Fruit fly (Drosophila melanogaster): ENCODE results near the gene Aven.

Aven gene

DNA sequence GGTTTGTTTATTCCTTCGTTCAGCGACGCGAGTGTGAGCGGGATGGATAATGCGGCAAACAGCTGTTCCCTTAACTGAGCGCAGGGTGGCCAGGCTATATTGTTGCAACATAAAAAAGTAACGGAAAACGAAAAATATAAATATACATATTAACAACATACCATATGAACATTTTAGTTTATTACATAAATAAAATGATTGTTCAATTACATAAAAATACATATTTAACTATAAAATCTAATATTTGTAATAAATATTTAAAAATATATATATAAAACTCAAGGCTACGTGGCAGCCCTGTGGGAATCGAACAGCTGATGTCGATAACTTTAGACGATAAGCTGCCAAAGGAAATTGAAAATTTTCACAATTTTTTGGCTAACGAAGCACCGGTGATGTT lies at the start of gene Aven, which contains the start of gene CG2540:
Gene Aven, minus strand, starts transcription at position 77 of the 400 bp plus-strand sequence.
Gene CG2540, plus strand, starts transcription at position 315 of the 400 bp plus-strand sequence.
- TF ChIP-seq CG17801 (GFP tag; optimal IDR thresholded peaks at IDR 0.05; ENCODE audit: partially characterized antibody), result peak; percentile 94

dm6 chrX:12676554-12677336 lies 47.3 kb upstream of the Aven start:
- peak; percentile 43 for TF ChIP-seq CG17801 (GFP tag; optimal IDR thresholded peaks at IDR 0.05; ENCODE audit: partially characterized antibody)

DNA sequence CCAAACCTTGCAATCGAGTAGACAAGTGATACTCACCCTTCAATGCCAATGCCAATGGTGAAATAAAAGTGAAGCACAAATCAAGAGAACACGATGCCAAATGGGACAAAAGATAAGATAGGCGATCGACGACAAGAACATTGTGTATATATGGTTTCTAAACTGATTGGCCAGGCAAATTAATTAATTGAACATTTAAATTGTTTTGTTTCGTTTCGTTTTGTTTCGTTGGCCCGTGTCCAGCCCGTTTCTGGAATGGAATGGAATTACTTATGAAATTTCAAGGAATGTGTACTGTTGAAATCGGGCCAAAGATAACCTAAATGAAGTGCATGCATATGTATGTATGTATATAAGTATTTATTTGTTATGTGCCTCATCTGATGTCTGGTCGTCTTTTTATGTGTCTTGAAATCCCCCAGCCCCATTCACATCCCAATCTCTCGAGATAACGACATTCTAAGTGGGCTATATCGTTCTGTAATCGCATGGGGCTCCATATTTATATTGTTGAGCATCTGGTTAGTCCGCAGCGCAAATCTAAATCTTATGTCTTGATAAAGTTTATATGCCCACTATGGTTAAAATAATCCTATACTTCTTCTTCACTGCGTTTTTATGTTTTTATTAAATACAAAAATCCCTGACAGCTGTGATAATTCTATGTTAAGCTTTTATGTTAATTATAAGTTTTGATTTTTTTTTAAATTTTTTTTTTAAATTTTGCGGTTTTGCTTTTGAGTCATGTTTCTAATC lies 46.5 kb upstream of the Aven start:
- no peak for TF ChIP-seq CG17801 (GFP tag; optimal IDR thresholded peaks at IDR 0.05; ENCODE audit: partially characterized antibody)

dm6 chrX:12675284-12675683 lies 45.8 kb upstream of the Aven start:
- no peak for TF ChIP-seq CG17801 (GFP tag; optimal IDR thresholded peaks at IDR 0.05; ENCODE audit: partially characterized antibody)

DNA sequence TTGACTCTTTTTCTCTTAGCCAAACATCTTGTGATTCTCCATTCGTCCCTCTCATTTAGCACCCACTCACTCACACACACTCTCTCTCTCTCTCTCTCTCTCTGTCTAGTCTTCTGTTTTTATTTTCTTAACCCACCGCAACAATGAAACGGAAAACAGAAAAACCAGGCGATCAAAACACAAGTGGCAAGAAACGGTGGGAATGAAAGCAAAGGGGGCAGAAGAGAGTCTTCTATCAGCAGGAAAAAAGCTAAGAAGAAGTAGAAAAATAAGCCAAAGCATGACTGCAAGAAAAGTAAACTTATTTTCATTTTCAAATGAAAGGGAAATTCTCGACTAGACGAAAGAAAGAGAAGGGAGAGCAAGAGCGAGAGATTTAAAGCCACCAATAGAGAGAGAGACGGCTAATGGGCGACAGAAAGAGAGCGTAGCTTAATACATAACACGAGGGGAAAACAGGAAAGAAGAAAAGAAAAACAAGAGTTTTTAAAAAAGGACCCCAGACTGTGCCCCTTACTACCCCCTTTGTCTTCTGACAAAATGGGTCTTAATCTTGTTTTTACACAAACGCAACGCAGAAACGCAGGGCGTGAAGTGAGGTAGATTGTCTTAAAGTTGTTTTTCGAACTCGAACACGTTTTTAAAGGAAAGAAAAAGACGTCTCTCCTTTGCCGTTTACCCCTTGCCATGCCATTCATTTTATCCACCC lies 44.5 kb upstream of the Aven start:
- TF ChIP-seq CG17801 (GFP tag; optimal IDR thresholded peaks at IDR 0.05; ENCODE audit: partially characterized antibody), result no peak

dm6 chrX:12672317-12673172 lies 43.1 kb upstream of the Aven start:
- TF ChIP-seq CG17801 (GFP tag; optimal IDR thresholded peaks at IDR 0.05; ENCODE audit: partially characterized antibody), result no peak

- no peak for TF ChIP-seq CG17801 (GFP tag; optimal IDR thresholded peaks at IDR 0.05; ENCODE audit: partially characterized antibody)
Measured at dm6 chrX:12670530-12671285, 41.3 kb upstream of the Aven start.

DNA sequence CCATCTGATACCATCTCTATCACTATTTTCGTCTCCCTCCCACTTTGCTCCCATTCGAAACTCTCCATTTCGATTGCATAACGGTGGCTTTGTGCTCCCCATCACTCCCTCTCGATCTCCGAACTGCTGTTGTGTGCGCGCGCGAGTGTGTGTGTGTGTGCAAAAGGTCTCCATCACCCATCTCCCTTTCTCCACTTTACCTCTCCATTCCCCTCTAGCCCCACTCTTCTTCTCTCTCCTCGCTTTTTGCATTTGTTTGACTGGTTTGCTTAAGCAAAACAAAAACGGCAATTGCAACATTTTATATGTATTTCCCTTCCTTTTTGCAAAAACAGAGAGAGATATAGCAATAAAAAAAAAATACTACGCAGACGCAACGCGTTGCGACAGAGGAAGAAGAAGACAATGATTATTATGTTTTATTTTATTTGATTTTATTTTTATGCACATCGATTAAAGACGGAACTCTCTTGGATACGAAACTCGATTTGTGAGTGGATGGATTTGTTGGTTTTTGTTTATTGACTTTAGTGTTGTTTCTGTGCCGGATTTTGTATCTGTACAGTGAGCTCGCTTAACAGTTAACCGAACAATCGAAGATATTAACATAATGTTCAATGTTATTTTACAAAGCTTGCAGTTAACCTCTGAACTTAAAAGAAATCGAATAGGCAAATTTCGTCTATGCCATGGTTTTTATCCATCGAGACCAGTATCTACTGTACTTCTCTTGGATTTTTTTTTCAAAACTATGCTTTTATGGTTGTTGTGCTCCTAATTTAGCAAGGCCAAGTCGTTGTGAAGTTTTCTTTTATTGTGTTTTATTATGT lies 40.4 kb upstream of the Aven start:
- peak; percentile 76 for TF ChIP-seq CG17801 (GFP tag; optimal IDR thresholded peaks at IDR 0.05; ENCODE audit: partially characterized antibody)

DNA sequence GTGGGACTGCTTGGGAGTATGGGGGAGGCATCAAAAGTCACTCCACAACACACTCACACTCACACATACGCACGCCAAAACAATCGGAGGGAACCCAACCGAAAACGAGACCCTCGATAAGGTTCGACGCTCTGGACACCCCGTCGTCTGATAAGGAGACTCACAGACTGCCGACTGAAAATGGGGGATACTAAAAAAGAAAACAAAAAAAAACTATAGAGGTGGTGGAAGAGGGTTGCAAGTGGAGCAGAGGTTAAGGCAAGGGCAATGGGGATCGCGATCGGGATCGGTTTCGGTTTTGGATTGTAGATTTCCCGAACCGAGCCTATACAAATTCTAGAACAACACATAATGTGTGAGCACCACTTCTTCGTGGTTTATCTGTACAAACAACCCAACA lies 39.3 kb upstream of the Aven start:
- TF ChIP-seq CG17801 (GFP tag; optimal IDR thresholded peaks at IDR 0.05; ENCODE audit: partially characterized antibody), result no peak

DNA sequence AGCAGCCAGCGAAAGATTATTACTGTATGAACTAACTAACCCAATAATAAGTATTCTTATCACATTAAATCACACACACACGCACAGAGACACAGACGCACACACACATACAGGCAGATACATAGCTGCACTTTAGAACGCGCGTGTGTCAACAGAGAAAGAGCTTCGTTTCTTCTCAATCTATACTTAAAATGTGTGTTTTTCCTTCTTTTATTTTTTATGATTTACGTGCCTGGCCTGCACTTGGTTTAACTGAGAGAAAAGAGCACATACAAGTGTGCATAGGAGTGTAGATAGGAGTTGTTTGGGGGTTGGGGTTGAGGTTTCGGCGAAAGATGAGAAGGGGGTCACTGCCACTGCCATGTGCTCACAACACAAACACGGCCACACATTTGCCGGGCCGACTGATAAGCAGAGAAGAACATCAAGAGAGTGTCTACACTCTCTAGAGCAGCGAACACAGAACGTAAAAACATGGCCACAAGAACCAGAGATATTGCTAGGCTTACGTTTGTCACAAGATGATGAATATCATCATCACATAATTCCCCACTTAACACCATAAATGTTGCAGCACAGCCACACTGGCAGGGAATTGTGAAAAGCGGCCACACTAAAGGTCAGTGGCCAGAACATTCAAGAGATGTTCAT lies 38.3 kb upstream of the Aven start:
- no peak for TF ChIP-seq CG17801 (GFP tag; optimal IDR thresholded peaks at IDR 0.05; ENCODE audit: partially characterized antibody)

- no peak for TF ChIP-seq CG17801 (GFP tag; optimal IDR thresholded peaks at IDR 0.05; ENCODE audit: partially characterized antibody)
Measured at dm6 chrX:12667008-12667407, 37.6 kb upstream of the Aven start.

dm6 chrX:12666471-12666884 lies 37.0 kb upstream of the Aven start:
- TF ChIP-seq CG17801 (GFP tag; optimal IDR thresholded peaks at IDR 0.05; ENCODE audit: partially characterized antibody), result peak; percentile 95
